Worm (Caenorhabditis elegans): ENCODE measurements around the gene H20J04.9.
A peak's percentile ranks its signal among the peaks of the same experiment; 100 is the strongest.

DNA sequence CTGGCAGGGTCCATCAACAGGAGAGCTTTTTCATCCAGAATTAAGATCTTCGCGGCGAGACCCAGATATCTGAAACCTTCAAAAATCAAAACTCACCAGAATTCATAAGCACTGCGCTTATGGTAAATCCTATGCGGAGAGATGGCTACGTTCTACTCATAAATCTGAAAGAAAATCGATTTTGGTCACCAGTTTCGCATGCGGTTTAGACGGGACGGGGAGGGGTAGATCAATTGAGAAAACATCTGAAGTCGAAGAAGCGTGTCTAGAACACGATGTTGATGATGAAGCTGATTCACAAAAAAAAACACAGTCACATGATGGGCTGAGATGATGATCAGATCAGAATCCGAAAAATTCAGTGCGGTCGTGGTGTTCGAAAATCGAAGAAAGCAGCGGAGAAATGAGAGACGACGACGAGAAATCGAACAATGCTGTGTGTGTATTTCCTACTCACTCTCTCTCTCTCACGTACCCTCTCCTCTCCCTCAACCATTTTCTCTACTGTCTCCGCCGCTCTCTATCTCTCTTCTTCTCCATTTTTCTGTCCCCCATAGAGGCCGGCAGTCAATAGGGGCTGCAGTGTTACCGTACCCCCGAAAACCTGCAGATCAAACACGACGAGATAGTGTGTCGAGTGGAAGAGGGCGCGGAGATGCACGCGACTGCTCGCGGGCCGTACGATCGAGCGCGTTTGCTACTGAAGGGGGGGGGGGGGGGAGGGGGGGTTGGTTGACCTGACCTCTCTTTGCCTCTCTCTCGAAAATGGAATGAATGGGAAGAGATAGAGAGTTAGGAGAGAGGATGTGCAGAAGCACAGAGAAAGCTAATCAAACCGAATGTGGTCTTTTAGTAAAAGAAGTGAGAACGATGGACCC lies 25.5 kb downstream of the H20J04.9 start, which contains the start of gene ntl-2:
- TF ChIP-seq ceh-13 (GFP tag; optimal IDR thresholded peaks at IDR 0.05) (peak; percentile 16), aly-1 (tag; optimal IDR thresholded peaks at IDR 0.05) (no peak), ama-1 (optimal IDR thresholded peaks at IDR 0.05) (no peak), tbx-11 (GFP tag; IDR thresholded peaks at IDR 0.05) (peak; percentile 44; the same call in 1 of the 2 replicates), F13C5.2 (tag; optimal IDR thresholded peaks at IDR 0.05) (peak; percentile 75), pes-1 (GFP tag; IDR thresholded peaks at IDR 0.05) (peak; percentile 66), ceh-36 (tag; optimal IDR thresholded peaks at IDR 0.05) (peak; percentile 67)

Data from whole organism, early embryonic.